Worm (Caenorhabditis elegans) whole organism, L4 larva: Measurements from ENCODE around the gene chil-18.
"Not testable (repeated sequence)": the region's sequence is repeated elsewhere in the genome, so short reads cannot be mapped to it uniquely, and the experiment has no call there.

Experiments used
- T20F7.1 ChIP-seq: fragments of 200-800 bp; sonication (Bioruptor generic); optimal IDR thresholded peaks from 2 replicates; lab custom pipeline; 2018; ENCODE audit warnings: mild to moderate bottlenecking, missing genetic modification characterization, missing compliant biosample characterization
- Y48G9A.11 ChIP-seq: fragments of 200-800 bp; sonication (Bioruptor generic); IDR thresholded peaks from 2 replicates; pipeline ENCODE4 v1.3.6; 2022; ENCODE audit warnings: missing genetic modification reagents, missing genetic modification characterization, missing compliant biosample characterization
- fkh-10 ChIP-seq: fragments of 150-350 bp; optimal IDR thresholded peaks from 2 replicates; lab custom pipeline; 2014; ENCODE audit warnings: missing biosample characterization, missing genetic modification reagents, missing genetic modification characterization
- nhr-6 ChIP-seq: fragments of 150-350 bp; optimal IDR thresholded peaks from 2 replicates; lab custom pipeline; 2014; ENCODE audit warnings: missing biosample characterization, missing genetic modification characterization
- skn-1 ChIP-seq: fragments of 150-350 bp; optimal IDR thresholded peaks from 2 replicates; lab custom pipeline; 2014; ENCODE audit warnings: missing biosample characterization, missing genetic modification characterization
- unc-62 ChIP-seq, 3 experiments: fragments of 150-350 bp in 1 of 3; sonication (generic microtip); optimal IDR thresholded peaks in 2 of 3; peaks in 1 of 3; 1 replicate in 1 of 3; 2 replicates in 2 of 3; lab custom pipeline; 2014 to 2017; ENCODE audit warnings: missing biosample characterization in 3 of 3, missing genetic modification characterization in 3 of 3, missing genetic modification reagents in 3 of 3, missing genotype in 1 of 3

ce11 chrII:9459462-9459861 lies 11.4 kb downstream of the chil-18 start, which contains the start of gene R09D1.14:
- TF ChIP-seq unc-62 (GFP tag; optimal IDR thresholded peaks at IDR 0.05 in 1 of 2; lab: Kevin White, UChicago); unc-62 (tag; optimal IDR thresholded peaks at IDR 0.05; lab: Kevin White, UChicago); skn-1 (tag; lab: Kevin White, UChicago); fkh-10 (GFP tag; lab: Kevin White, UChicago); T20F7.1 (GFP tag; lab: Kevin White, UChicago); nhr-6 (tag; lab: Kevin White, UChicago); Y48G9A.11 (GFP tag; lab: Robert Waterston, UW): not testable (repeated sequence)
